Worm (Caenorhabditis elegans) whole organism, mixed stage, embryonic: Measurements from ENCODE around the gene C34E11.4.

Experiments
- M03D4.4 ChIP-seq: sonication (generic microtip); optimal IDR thresholded peaks from 2 replicates; lab custom pipeline; 2017; ENCODE audit warnings: mild to moderate bottlenecking, missing genetic modification characterization, missing compliant biosample characterization
- elt-1 ChIP-seq: sonication (generic microtip); optimal IDR thresholded peaks from 2 replicates; lab custom pipeline; 2017; ENCODE audit warnings: missing genetic modification characterization, mild to moderate bottlenecking, missing compliant biosample characterization, antibody characterized with exemption, moderate library complexity, borderline replicate concordance; ENCODE audit not compliant: insufficient read depth
- elt-3 ChIP-seq: fragments of 150-350 bp; optimal IDR thresholded peaks from 2 replicates; lab custom pipeline; 2014; ENCODE audit warnings: missing biosample characterization, missing genetic modification characterization
- nhr-237 ChIP-seq: fragments of 150-350 bp; optimal IDR thresholded peaks from 2 replicates; lab custom pipeline; 2014; ENCODE audit warnings: missing biosample characterization, missing genetic modification characterization
- nhr-28 ChIP-seq: fragments of 150-350 bp; optimal IDR thresholded peaks from 2 replicates; lab custom pipeline; 2014; ENCODE audit warnings: missing biosample characterization, missing genetic modification characterization
- nhr-76 ChIP-seq: sonication (generic microtip); optimal IDR thresholded peaks from 2 replicates; lab custom pipeline; 2017; ENCODE audit warnings: missing biosample characterization, missing genetic modification characterization
- unc-39 ChIP-seq: fragments of 150-350 bp; optimal IDR thresholded peaks from 2 replicates; lab custom pipeline; 2014; ENCODE audit warnings: missing biosample characterization, missing genetic modification characterization

DNA sequence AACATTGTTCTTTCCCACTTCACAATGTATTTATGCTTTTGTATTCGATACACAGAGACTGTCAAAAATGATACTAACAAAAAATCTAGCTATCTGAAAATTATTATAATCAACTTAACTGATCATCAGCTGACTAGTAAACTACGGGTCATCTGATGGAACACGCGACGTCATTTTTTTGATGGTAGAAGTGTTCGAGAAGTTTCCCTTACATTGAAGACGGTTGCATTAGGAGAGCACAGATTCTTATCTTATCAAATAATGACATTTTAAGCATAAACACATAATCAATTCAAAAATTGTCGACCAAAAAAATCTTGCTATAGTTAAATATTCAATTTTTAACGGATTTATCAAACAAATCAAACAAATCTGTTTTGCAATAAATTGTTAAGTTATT lies 11.3 kb upstream of the C34E11.4 start:
- TF ChIP-seq nhr-28 (tag; lab: Kevin White, UChicago) = no peak
- no peak for TF ChIP-seq elt-3
- no peak for TF ChIP-seq nhr-237
- TF ChIP-seq M03D4.4 (tag; lab: Kevin White, UChicago) = no peak
- no peak for TF ChIP-seq elt-1
- TF ChIP-seq unc-39 (tag; lab: Kevin White, UChicago) = no peak
- TF ChIP-seq nhr-76 = no peak
